Worm (Caenorhabditis elegans): ENCODE measurements around the gene K09C8.9.

Gene K09C8.9

DNA sequence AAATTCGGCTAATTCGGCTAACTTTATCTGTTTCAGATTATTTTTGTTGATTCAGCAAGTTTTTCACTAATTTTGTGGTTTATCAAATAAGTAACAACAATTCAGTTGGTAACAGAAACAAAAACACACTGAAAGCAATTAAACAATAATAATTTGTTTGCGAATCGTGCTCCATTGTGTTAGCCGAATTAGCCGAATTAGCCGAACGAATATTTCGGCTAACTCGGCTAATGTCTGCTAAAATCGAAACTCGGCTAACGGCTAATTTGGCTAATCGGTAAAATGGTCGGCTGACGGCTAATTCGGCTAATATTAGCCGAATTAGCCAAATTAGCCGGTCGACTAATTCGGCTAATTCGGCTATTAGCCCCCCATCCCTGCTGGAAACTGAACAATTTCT, 36.1 kb upstream of the K09C8.9 start:
- TF ChIP-seq pag-3 (tag; optimal IDR thresholded peaks at IDR 0.05; ENCODE audit: borderline replicate concordance) (no peak), K09A11.1 (tag; optimal IDR thresholded peaks at IDR 0.05; ENCODE audit: insufficient read depth) (peak; percentile 59)

- TF ChIP-seq lim-6 (tag; optimal IDR thresholded peaks at IDR 0.05) (no peak), elt-4 (tag; optimal IDR thresholded peaks at IDR 0.05) (no peak)
These were observed 34.2 kb upstream of the K09C8.9 start, which contains the start of gene col-177 for ce11 chrX:11001750-11002149. col-177 (minus strand) TSS chrX:11001850.

DNA sequence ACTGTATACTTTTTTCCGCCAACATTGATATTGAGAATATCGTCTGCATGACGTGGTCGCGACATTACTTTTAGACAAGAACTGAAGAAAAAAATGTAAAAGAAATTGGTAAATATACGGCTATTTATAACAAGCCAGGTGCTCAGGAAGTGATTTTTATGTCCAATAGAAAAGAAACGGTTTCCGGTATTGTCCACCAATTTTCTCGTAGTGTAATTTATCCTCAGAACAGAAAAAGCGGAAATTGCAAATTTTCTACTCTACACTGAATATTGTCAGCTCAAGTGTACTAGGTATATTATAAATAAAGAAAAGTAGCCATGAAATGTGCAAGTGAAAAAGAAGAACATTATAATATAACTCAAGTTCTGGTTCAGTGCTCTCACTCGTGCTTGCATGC, 31.6 kb upstream of the K09C8.9 start, which contains the start of gene F59F3.6:
Gene F59F3.6 (minus strand): TSS at position 101 of the 400 bp plus-strand sequence.
- no peak for TF ChIP-seq ceh-48 (tag; optimal IDR thresholded peaks at IDR 0.05)
- TF ChIP-seq gmeb-2 (tag; optimal IDR thresholded peaks at IDR 0.05) = no peak
- no peak for TF ChIP-seq ceh-19 (GFP tag; optimal IDR thresholded peaks at IDR 0.05)
- TF ChIP-seq hlh-30 (tag; optimal IDR thresholded peaks at IDR 0.05; ENCODE audit: insufficient read depth) = no peak
- no peak for TF ChIP-seq dve-1 (tag; optimal IDR thresholded peaks at IDR 0.05)
- no peak for TF ChIP-seq ztf-16 (tag; optimal IDR thresholded peaks at IDR 0.05)
- no peak for TF ChIP-seq lin-11 (tag; optimal IDR thresholded peaks at IDR 0.05)

ce11 chrX:10992177-10992576, 24.6 kb upstream of the K09C8.9 start, which contains the start of gene ver-3:
ver-3 (plus strand) TSS chrX:10992477.
- TF ChIP-seq lin-11 (tag; optimal IDR thresholded peaks at IDR 0.05) = no peak
- TF ChIP-seq sdc-2 (tag; optimal IDR thresholded peaks at IDR 0.05) = no peak
- no peak for TF ChIP-seq ceh-24 (tag; optimal IDR thresholded peaks at IDR 0.05)
- no peak for TF ChIP-seq rnt-1 (tag; optimal IDR thresholded peaks at IDR 0.05)
- TF ChIP-seq unc-55 (GFP tag; optimal IDR thresholded peaks at IDR 0.05) = no peak
- TF ChIP-seq pha-4 (tag; optimal IDR thresholded peaks at IDR 0.05) = no peak
- no peak for TF ChIP-seq fkh-6 (tag; optimal IDR thresholded peaks at IDR 0.05)

DNA sequence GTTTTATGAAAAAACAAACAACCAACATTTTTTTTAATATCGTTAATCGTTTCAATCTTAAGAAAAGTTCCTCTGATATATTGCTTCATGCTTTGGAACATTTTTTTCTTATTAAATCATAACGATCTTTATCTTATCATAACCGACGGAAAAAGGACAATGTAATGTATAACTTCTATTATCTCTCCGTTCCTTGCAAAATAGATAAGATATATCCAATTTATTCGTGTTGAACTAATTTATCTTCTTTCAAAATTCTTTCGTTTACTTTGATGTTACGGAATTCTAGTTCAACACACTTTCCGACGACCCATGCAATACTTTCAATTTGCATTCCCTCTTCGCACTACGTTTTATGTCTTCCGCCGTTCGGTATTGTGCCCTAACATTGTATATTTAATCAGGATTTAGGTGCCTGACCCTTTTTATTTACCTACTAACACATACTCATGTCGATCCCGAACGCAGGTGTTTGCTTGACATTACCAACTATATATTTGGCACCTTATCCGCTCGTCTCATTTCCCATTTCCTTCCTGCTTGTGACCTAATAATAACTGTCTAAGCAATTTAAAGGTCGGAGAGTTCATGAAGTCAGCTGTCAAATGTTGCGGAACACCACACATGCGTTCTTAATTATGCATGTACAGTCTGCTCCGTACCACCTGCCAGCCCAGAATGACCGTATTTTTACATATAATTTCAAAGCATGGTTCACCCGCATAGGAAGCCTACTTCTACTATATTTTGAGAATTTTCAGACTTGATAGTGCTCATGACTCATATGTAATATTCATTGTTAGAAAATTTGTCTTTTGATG, 24.0 kb upstream of the K09C8.9 start:
- no peak for TF ChIP-seq hlh-8 (tag; optimal IDR thresholded peaks at IDR 0.05)
- no peak for TF ChIP-seq ref-2 (tag; optimal IDR thresholded peaks at IDR 0.05)
- no peak for TF ChIP-seq dmd-4 (tag; optimal IDR thresholded peaks at IDR 0.05; ENCODE audit: borderline replicate concordance)
- TF ChIP-seq pax-1 (tag; optimal IDR thresholded peaks at IDR 0.05) = peak; percentile 16
- TF ChIP-seq ets-4 (tag; optimal IDR thresholded peaks at IDR 0.05) = no peak
- no peak for TF ChIP-seq fax-1 (tag; optimal IDR thresholded peaks at IDR 0.05)
- TF ChIP-seq zip-5 (tag; optimal IDR thresholded peaks at IDR 0.05) = no peak
- TF ChIP-seq ttx-3 (tag; optimal IDR thresholded peaks at IDR 0.05) = no peak
- TF ChIP-seq K09A11.1 (tag; optimal IDR thresholded peaks at IDR 0.05; ENCODE audit: insufficient read depth) = no peak

DNA sequence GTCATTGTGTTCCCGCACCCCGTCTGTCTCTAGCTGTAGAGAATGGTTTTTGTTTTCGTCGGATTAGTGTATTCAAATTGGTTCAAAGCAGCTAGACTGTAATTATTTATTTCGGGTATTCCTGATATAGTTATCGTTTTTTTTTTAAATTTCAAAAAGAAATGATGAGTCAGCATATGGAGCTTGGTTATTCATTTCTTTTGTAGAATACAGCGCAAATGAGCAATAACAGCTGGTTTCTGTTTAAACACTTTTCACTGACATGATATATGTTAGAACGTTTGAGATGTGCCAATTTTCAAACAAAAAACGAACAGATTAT, 23.2 kb upstream of the K09C8.9 start:
- no peak for TF ChIP-seq hlh-15 (tag; optimal IDR thresholded peaks at IDR 0.05)
- TF ChIP-seq ceh-24 (tag; optimal IDR thresholded peaks at IDR 0.05) = no peak
- no peak for TF ChIP-seq che-1 (tag; optimal IDR thresholded peaks at IDR 0.05)
- no peak for TF ChIP-seq fax-1 (tag; optimal IDR thresholded peaks at IDR 0.05)
- no peak for TF ChIP-seq unc-3 (GFP tag; conservative IDR thresholded peaks at IDR 0.05)
- no peak for TF ChIP-seq unc-3 (tag; optimal IDR thresholded peaks at IDR 0.05)
- no peak for TF ChIP-seq fkh-10 (GFP tag; optimal IDR thresholded peaks at IDR 0.05)
- no peak for TF ChIP-seq ceh-6 (GFP tag; optimal IDR thresholded peaks at IDR 0.05)
- TF ChIP-seq gmeb-2 (tag; optimal IDR thresholded peaks at IDR 0.05) = no peak
- TF ChIP-seq nhr-11 (tag; optimal IDR thresholded peaks at IDR 0.05) = no peak
- TF ChIP-seq lim-6 (tag; optimal IDR thresholded peaks at IDR 0.05) = no peak
- TF ChIP-seq F13H6.1 (tag; optimal IDR thresholded peaks at IDR 0.05) = no peak
- TF ChIP-seq odd-2 (tag; optimal IDR thresholded peaks at IDR 0.05) = no peak
- TF ChIP-seq pros-1 (tag; optimal IDR thresholded peaks at IDR 0.05) = no peak
- TF ChIP-seq rnt-1 (tag; optimal IDR thresholded peaks at IDR 0.05) = no peak
- no peak for TF ChIP-seq unc-55 (GFP tag; optimal IDR thresholded peaks at IDR 0.05)
- no peak for TF ChIP-seq C38D4.7 (GFP tag; optimal IDR thresholded peaks at IDR 0.05)
- TF ChIP-seq pha-4 (tag; optimal IDR thresholded peaks at IDR 0.05) = no peak
- no peak for TF ChIP-seq pha-2 (tag; optimal IDR thresholded peaks at IDR 0.05)
- no peak for TF ChIP-seq ama-1 (optimal IDR thresholded peaks at IDR 0.05)
